Worm (Caenorhabditis elegans) whole organism, L3 larva: ENCODE measurements around the gene grl-28.

Experiments
- ZK546.5 ChIP-seq: sonication (generic microtip); optimal IDR thresholded peaks from 2 replicates; lab custom pipeline; 2017; ENCODE audit warnings: missing biosample characterization, missing genetic modification characterization
- ama-1 ChIP-seq: fragments of 150-350 bp; optimal IDR thresholded peaks from 2 replicates; lab custom pipeline; 2018
- elt-1 ChIP-seq: fragments of 150-350 bp; optimal IDR thresholded peaks from 2 replicates; lab custom pipeline; 2014; ENCODE audit warnings: missing biosample characterization, missing genetic modification characterization
- jun-1 ChIP-seq: fragments of 150-350 bp; optimal IDR thresholded peaks from 2 replicates; lab custom pipeline; 2014; ENCODE audit warnings: missing biosample characterization, missing genetic modification reagents, missing genetic modification characterization
- mdl-1 ChIP-seq: fragments of 150-350 bp; optimal IDR thresholded peaks from 2 replicates; lab custom pipeline; 2014; ENCODE audit warnings: missing biosample characterization, missing genetic modification characterization
- mml-1 ChIP-seq: fragments of 150-350 bp; sonication (generic microtip); optimal IDR thresholded peaks from 3 replicates; lab custom pipeline; 2014; ENCODE audit warnings: missing biosample characterization, missing genetic modification characterization
- nhr-12 ChIP-seq: fragments of 150-350 bp; optimal IDR thresholded peaks from 2 replicates; lab custom pipeline; 2014; ENCODE audit warnings: missing biosample characterization, missing genetic modification characterization
- nhr-25 ChIP-seq: sonication (generic microtip); optimal IDR thresholded peaks from 2 replicates; lab custom pipeline; 2017; ENCODE audit warnings: missing biosample characterization, missing genetic modification characterization
- pha-4 ChIP-seq: fragments of 150-350 bp; optimal IDR thresholded peaks from 2 replicates; lab custom pipeline; 2014; ENCODE audit warnings: missing biosample characterization, missing genetic modification reagents, missing genetic modification characterization
- pqm-1 ChIP-seq: fragments of 150-350 bp; optimal IDR thresholded peaks from 2 replicates; lab custom pipeline; 2017; ENCODE audit warnings: missing biosample characterization, missing genetic modification characterization, inconsistent platforms
- snpc-4 ChIP-seq: fragments of 150-350 bp; optimal IDR thresholded peaks from 2 replicates; lab custom pipeline; 2014; ENCODE audit warnings: missing biosample characterization, missing genetic modification characterization

- no peak for TF ChIP-seq mdl-1
- no peak for TF ChIP-seq snpc-4
- no peak for TF ChIP-seq ZK546.5
- TF ChIP-seq pha-4 (tag; lab: Kevin White, UChicago) = no peak
- TF ChIP-seq elt-1 (tag; lab: Kevin White, UChicago) = no peak
- no peak for TF ChIP-seq pqm-1 (tag; lab: Kevin White, UChicago)
- TF ChIP-seq nhr-25 = no peak
- no peak for TF ChIP-seq ama-1 (lab: Kevin White, UChicago)
- no peak for TF ChIP-seq jun-1 (tag; lab: Kevin White, UChicago)
- TF ChIP-seq nhr-12 (tag; lab: Kevin White, UChicago) = no peak
- no peak for TF ChIP-seq mml-1
Measured at ce11 chrV:3548798-3549197, 2.9 kb downstream of the grl-28 start, which contains the start of gene srw-130.
